Worm (Caenorhabditis elegans): ENCODE results near the gene str-92.

DNA sequence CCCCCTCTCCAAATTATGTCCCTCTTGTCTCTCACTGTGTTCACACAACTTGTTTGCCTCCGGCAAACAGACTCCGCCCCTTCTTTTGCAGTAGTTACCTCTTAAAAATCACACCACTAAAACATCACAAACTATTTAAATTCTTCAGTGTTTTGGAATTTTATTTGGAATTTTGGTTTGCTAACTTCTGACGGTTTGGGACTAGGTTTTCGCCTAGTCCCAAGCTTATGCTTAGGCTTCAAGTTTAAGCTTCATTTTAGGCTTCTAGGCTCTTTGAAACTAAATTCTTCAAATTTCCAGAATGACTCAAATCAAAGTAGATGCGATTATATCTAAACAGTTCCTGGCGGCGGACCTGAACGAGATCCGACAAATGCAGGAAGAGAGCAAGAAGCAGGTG, 48.3 kb upstream of the str-92 start, which contains the start of gene fat-5:
- no peak for TF ChIP-seq ztf-11 (tag; optimal IDR thresholded peaks at IDR 0.05)
- no peak for TF ChIP-seq nhr-237 (tag; optimal IDR thresholded peaks at IDR 0.05)
- TF ChIP-seq nhr-12 (tag; optimal IDR thresholded peaks at IDR 0.05) = no peak
